Worm (Caenorhabditis elegans) whole organism, dauer: ENCODE data around the gene gpch-1.

ENCODE experiments used
- unc-62 ChIP-seq: sonication (generic microtip); optimal IDR thresholded peaks from 2 replicates; lab custom pipeline; 2017; ENCODE audit warnings: missing biosample characterization, missing genetic modification reagents, missing genetic modification characterization

The gpch-1 gene

DNA sequence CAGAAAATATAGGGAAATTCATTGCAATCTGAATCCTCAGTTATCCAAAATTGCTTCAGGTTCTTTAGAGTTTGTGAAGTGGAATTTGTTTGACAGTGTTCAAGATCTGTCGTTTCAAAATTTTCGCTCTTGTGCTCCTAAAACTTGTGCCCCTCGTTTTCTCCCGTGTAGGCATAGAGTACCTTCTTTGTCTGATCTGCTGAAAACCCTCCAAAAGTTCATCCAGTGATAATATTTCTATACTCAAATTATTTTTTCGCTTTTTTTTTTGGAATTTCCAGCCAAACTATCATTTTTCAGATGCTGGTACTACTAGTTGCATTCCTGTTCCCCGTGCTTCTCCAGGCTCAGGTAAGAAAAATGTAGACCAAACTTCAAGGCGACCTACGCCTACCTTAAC is 13.9 kb upstream of the gpch-1 start, which contains the start of gene R07E5.4:
TSS of gene R07E5.4 (plus strand) at position 301 of the 400 bp plus-strand sequence.
- no peak for TF ChIP-seq unc-62 (GFP tag; lab: Kevin White, UChicago)

DNA sequence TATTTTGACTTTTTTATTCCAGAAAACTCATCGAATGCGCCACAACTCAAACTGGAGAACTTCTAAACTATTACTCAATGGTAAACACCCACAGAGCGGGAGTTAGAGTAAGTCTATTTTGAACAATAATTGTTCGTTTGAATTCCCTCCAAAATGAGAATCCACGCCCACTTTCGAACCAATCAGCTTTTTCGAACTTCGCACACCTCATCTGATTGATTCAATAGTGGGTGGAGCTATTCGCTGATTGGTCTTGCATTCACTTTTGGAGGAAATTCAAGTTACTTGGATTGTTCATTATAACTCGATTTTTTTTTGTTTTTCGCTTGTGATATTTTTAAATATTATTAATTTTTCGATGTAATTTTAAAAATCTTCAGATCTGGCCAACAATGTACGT is 12.5 kb upstream of the gpch-1 start:
- no peak for TF ChIP-seq unc-62 (GFP tag; lab: Kevin White, UChicago)

DNA sequence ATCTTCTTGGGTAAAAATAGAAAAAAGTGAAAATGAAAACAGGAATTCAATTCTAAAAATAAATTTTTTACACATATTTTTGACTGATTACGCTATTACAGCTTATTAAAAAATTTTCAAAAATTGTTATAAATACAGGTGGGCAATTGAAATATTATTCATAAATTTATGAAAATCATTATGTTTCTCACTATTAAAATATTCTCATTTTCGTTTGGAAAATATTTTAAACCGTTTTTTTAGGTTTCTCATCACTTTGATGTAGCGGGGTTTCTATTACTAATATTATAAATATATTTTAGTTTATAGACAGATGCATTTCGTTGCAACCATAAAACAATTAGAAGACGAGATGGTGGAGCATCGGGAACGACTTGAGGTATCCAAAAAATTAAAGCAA is 11.2 kb upstream of the gpch-1 start, which contains the start of gene R07E5.5:
TSS of gene R07E5.5 (plus strand) at position 301 of the 400 bp plus-strand sequence.
- no peak for TF ChIP-seq unc-62 (GFP tag; lab: Kevin White, UChicago)

DNA sequence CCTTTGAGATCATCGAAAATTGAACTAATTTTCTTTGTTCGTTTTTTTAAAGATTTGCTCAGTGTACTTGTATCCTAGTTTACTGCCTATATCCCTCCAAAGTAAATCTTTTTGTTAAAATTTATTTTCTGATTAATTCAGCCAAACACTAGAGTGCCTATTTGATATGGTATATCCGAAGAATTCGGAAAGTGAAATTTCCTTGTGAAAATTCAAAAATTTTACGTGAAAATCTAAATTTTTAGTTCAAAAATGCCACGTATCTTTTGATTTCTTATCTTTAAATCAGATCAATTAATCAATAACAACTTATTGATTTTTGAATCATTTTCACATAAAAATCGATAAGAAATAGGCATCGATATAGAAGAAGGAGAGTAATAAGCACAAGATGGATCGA is 9.9 kb upstream of the gpch-1 start, which contains the start of gene R07E5.6:
TSS of gene R07E5.6 (plus strand) at position 301 of the 400 bp plus-strand sequence.
- TF ChIP-seq unc-62 (GFP tag; lab: Kevin White, UChicago), result no peak

DNA sequence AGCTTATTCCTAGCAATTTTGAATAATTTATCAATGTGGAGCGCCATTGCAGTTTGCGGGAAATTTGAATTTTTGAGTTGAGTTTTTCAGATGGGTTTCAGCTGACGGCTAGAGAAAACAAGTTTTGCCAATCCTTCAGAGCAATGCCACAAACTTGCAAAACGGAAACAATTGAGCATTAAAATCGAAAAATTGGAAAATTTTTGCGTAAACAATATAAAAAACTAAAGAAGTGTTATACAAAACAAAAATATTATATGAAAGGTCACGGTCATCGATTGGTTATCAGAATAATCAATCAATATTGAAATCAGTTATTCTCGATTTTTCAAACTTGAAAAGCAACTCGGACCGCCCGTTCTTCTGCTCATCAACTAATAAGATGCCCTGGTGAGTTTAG is 7.2 kb upstream of the gpch-1 start, which contains the start of gene R07E5.15:
TSS of gene R07E5.15 (plus strand) at position 301 of the 400 bp plus-strand sequence.
- TF ChIP-seq unc-62 (GFP tag; lab: Kevin White, UChicago), result no peak

DNA sequence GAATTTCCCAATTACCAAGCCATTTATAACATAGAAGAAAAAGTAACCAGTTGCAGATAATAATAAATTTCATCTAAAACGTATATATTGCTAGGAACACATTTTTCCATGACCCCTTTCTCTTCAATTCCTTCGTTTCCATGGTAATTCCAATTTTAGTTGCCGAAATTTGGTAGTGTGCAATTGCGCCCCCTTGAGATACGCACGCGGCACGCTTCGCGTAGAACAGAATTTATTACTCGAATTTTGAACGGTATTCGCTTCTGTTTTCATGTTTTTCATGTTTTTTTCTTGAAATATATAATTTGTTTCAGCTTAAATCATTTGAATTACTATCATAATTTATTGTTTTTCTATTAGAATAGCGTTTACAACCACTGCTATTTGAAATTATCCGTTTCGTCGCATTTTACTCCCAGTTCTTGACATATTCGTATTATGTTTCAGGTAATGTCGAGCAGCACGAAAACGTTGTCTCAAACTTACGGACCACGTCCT is 4.0 kb upstream of the gpch-1 start, which contains the start of the genes R07E5.17 and snfc-5:
TSS of gene R07E5.17 (minus strand) at position 98 of the 498 bp plus-strand sequence.
TSS of gene snfc-5 (plus strand) at position 448 of the 498 bp plus-strand sequence.
- no peak for TF ChIP-seq unc-62 (GFP tag; lab: Kevin White, UChicago)

DNA sequence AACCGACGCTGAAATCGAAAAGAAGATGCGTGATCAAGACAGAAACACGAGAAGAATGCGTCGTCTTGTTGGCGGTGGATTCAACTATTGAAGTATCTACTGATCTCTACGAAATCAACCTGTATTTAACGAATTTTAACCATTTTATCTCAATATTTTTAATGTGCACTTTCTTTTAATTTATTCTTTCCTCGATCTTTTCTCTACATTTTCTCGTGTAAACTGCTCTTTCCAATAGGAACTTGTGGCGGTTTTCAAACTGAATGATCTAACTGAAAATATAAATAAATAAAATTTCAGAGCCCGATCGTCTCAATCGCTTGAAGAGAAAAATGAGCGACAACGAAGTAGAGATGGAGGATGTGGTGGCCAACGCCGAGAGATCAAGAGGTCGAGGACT is 2.4 kb upstream of the gpch-1 start, which contains the start of gene rnp-4:
TSS of gene rnp-4 (plus strand) at position 301 of the 400 bp plus-strand sequence.
- no peak for TF ChIP-seq unc-62 (GFP tag; lab: Kevin White, UChicago)

DNA sequence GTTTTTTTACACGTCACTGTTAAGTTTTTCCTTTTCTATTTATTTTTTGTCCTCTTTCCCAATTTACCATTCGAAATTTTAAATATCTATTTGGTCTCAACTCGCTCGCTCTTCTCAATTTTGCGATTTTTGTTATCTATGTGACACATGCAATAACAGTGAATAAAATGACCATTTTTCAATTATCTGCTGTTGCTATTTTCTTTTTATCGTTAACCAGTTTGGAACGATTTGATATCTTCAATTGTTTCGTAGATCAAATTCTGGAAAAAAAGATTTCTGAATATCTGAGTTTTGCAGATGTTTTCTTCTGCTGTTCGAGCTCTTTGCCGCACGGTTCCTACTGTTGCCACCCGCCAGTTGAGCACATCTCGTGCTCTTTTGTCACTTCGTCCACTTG is 1.2 kb upstream of the gpch-1 start, which contains the start of gene prdx-3:
TSS of gene prdx-3 (plus strand) at position 301 of the 400 bp plus-strand sequence.
- TF ChIP-seq unc-62 (GFP tag; lab: Kevin White, UChicago), result no peak

DNA sequence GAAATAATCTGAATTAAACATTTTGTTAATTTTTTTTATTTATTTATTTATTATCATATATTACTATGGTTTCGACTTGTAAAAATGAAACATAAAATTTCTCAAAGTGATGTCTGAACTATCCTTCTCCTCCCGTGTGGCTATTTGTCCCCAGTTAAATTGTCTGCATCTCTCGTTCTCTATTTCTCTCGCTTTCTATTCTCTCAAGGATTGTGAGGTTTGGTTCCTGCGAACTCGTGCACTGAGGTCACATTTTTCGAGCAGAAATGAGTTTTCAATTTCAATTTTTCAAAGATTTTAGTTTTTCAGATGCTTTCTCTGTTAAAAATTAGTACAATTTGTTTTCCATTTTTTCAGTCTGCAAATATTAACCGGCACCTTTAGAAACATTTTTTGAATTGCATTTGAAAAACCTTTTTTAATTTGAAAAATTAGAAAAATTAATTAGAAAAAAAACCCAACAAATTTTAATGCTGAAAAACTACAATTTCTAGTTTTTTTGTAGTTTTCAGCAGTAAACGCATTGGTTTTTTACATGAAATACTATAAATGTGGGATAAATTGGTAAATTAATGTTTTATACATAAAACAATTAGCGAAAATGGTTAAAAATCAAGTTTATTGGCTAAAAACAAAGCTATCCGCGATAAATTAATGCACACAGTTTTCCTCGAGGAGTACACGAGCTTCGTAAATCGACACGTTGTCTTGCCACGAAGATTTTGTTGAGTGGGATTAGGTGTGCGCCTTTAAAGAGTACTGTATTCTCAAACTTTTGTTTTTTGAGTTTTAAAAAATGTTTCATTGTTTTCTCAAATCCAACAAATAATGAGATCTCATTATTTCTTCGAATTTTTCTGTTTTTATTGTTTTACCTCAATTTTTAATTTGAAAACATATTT is 4.0 kb downstream of the gpch-1 start:
- TF ChIP-seq unc-62 (GFP tag; lab: Kevin White, UChicago), result no peak

DNA sequence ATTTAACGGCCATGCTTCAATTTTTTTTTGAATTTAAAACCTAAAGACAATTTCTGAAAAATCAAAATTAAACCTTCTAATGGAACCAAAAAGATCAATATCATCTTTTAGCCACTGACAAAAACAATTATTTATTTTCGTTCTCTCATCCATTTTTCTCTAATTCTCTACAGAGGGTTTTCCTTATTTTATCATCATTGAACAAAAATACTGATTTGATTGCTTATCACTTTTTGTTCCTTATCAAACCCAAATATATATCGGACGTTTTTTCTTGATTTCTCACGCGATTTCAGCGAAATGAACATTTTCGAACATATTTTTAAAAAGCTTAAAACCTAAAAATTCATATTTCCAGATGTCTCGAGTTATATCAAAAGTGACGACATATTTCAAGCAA is 4.7 kb downstream of the gpch-1 start, which contains the start of gene mpc-1:
TSS of gene mpc-1 (plus strand) at position 359 of the 400 bp plus-strand sequence.
- no peak for TF ChIP-seq unc-62 (GFP tag; lab: Kevin White, UChicago)

DNA sequence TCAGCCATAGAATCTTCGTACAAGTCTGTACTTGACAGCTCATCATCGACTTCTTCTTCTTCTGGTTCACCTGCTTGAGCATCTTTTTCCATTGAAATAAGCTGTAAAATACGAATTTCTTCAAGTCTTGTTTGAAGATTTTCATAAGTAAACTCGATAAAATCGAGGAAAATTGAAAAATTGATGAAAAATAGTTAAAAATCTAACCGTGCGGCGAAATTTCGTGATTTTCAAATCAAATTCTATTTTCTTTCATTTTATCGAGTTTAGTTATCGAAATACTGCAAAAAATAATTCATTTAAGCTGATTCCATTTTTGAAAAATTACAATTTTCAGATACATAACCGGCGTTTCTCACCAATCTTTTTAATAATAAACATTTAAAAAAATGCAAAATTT is 6.8 kb downstream of the gpch-1 start, which contains the start of gene R07E5.11:
TSS of gene R07E5.11 (minus strand) at position 101 of the 400 bp plus-strand sequence.
- TF ChIP-seq unc-62 (GFP tag; lab: Kevin White, UChicago), result no peak

DNA sequence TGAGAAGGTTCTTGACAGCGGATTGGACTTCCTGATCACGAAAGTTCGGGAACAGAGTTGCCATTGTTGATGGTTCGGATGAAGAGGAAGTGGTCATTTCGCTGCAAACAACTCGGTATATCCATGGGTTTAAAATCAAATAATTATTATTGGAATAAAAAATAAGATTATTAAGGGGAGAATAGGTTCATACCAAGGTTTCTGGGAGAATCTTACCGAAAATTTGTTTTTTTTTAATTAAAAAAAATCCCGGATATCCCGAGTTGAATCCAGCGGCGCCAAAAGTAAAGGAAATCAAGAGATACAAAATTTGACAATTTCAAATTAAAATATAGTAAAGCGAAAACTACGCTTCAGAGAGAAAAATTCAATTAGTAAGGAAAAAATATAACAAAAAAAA is 9.6 kb downstream of the gpch-1 start, which contains the start of the genes R07E5.19 and pdcd-2:
TSS of gene R07E5.19 (minus strand) at position 101 of the 400 bp plus-strand sequence.
TSS of gene pdcd-2 (minus strand) at position 102 of the 400 bp plus-strand sequence.
- no peak for TF ChIP-seq unc-62 (GFP tag; lab: Kevin White, UChicago)

DNA sequence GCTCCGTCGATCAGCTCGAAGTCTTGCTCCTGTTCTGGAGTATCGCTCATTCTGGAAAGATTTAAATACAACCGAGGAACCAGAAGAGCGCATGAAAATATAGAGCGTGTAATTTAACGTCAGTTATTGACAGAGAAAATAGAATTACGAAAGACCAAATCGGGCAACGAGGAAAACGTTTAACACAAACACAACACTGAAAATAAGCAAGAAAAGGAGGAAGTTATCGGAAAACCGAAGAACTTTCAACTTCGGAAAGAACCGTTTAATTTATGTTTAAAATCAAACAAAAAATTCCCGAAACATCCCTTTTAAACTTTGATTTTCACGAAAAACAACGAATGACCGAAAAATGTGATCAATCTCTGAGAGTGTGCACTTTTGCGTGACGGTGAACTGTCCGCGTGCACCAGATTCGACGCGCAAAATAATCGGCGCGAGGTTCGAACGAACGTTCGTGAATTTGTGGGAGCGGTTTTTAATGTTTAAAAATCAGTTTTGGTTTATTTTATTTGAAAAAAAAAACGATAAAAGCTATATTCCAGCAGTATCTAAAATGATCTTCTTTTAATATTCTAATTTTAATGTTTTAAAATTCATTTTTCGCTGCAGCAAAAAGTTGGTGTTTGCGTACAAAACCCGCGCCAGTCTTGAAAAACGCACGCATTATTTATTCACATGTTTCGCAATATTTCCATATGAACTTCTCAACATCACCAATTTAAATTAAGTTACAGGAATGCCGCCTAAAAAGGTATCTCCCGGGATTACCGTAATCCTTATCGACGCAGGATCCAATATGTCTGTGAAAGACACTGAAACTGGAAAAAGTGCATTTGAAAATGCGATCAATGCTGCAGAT is 11.0 kb downstream of the gpch-1 start, which contains the start of the genes R07E5.7 and cku-80:
TSS of gene R07E5.7 (minus strand) at position 51 of the 862 bp plus-strand sequence.
TSS of gene cku-80 (plus strand) at position 732 of the 862 bp plus-strand sequence.
- TF ChIP-seq unc-62 (GFP tag; lab: Kevin White, UChicago), result no peak

DNA sequence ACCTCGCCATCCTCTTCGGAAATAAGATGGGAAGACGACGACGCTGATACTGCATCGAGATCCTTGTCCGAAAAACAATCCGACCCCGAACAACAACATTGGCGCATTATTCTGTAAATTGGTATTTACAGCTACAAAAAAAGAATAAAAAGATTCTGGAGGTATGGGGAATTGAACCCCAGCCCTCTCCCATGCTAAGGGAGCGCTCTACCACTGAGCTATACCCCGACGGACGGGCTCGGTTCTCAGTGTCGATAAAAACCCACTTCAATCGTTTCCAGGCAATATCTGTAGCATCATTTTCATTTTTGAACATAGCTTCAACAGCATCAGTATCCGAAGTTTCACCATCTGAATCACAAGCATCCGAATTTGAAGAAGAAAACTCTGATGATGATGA is 20.4 kb downstream of the gpch-1 start:
- TF ChIP-seq unc-62 (GFP tag; lab: Kevin White, UChicago), result no peak
